Fruit fly (Drosophila melanogaster): ENCODE data around the gene ND-SGDH.

DNA sequence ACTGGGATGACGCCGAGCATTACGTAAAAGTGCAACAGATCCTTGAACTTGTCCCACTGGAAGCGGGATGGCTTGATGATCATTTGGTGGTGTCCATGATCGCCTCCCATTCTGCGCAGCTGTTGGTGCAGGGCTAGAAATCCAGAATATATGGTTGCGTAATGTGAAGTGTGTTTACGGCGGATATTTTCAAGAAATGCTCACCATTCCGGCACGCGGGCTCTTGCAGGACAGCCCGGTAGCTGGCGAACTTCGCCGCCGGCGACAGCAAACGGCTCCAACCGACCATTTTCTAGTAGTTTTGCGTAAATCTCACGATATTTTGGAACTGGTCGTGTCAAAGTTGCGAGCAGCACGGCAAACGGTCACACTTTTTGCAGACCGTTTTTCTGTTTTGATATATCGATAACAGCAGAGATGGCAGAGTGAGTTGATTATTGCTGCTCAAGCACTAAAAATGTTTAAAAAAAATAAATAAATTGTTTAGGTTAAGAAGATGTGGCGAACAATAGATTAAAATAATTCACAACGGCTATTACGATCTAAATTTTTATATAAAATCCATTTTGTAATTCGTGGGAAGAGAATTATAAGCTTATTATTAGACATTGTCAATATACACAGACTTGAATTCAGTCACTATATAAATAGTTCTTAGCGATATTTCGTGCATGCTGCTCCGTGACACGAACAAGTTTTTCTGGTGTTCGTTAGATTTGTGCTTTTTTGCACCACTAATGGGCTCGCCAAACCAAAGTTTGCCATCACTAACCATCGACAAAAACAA lies at the start of gene ND-SGDH, which contains the start of gene RhoGAP68F:
- TF ChIP-seq Eip75B (GFP tag; optimal IDR thresholded peaks at IDR 0.05) (peak; percentile 66), CG11902 (GFP tag; optimal IDR thresholded peaks at IDR 0.05) (peak; percentile 73), Gug (GFP tag; IDR thresholded peaks at IDR 0.05) (peak; percentile 36; the same call in 1 of the 2 replicates), CG10631 (GFP tag; optimal IDR thresholded peaks at IDR 0.05) (peak; percentile 80), Ets96B (tag; optimal IDR thresholded peaks at IDR 0.05) (peak; percentile 64), fkh (GFP tag; optimal IDR thresholded peaks at IDR 0.05) (peak; percentile 81), CG1621 (tag; optimal IDR thresholded peaks at IDR 0.05) (peak; percentile 5), Lpt (GFP tag; optimal IDR thresholded peaks at IDR 0.05) (peak; percentile 28), fd59A (GFP tag; optimal IDR thresholded peaks at IDR 0.05) (peak; percentile 52)

All from whole organism, prepupa.